Worm (Caenorhabditis elegans): ENCODE measurements around the gene F22F7.7.

ce11 chrV:2146044-2146443 is 6.2 kb upstream of the F22F7.7 start, which contains the start of gene str-52:
- TF ChIP-seq T07F8.4 (tag; optimal IDR thresholded peaks at IDR 0.05) (no peak), lin-40 (tag; optimal IDR thresholded peaks at IDR 0.05) (no peak), sptf-2 (GFP tag; optimal IDR thresholded peaks at IDR 0.05) (no peak), zfh-2 (GFP tag; conservative IDR thresholded peaks at IDR 0.05) (no peak), attf-5 (GFP tag; optimal IDR thresholded peaks at IDR 0.05) (no peak)

Measured in whole organism, young adult.